Worm (Caenorhabditis elegans): ENCODE results near the gene let-756.

let-756 gene

DNA sequence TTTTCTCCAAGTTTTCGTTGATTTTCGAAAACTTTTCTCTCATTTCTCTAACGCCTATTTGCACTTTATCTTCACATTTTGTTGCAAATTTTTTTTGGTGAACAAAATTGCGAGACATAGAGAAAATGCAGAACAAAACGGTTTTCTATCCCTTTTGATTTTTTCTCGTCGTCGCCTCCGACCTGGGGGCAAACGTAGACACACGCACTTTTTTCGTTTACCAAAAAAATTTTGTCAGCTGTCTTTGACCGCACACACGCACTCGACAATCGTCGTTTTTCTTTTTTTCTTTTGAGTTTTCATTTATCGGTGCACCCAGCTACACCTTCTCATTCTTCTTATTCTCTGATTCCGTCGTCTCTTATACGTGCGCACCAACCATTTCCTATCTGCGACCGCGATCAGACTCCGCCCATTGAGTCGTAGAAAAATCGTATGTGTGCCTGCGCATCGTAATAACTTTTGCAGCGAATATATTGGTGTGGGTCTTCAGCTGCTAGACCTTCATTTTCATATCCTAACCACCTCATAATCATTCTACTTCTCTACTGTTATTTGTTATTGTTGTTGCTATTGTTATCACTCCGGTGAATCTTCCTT is 44.5 kb upstream of the let-756 start (continued):
- TF ChIP-seq arid-1 (GFP tag; conservative IDR thresholded peaks at IDR 0.05) (no peak), mdt-29 (GFP tag; IDR thresholded peaks at IDR 0.05) (no peak), dve-1 (tag; optimal IDR thresholded peaks at IDR 0.05; ENCODE audit: insufficient read depth) (peak; percentile 20), tra-1 (GFP tag; IDR thresholded peaks at IDR 0.05) (peak; percentile 60; the same call in 1 of the 2 replicates), lin-1 (GFP tag; IDR thresholded peaks at IDR 0.05) (no peak), hlh-11 (tag; optimal IDR thresholded peaks at IDR 0.05) (peak; percentile 71), ceh-20 (GFP tag; IDR thresholded peaks at IDR 0.05) (0 out of 2 replicates have a peak, but pooled peaks have one; percentile 16), nhr-237 (tag; optimal IDR thresholded peaks at IDR 0.05) (no peak), ceh-32 (tag; optimal IDR thresholded peaks at IDR 0.05; ENCODE audit: poor library complexity) (no peak), lin-13 (GFP tag; optimal IDR thresholded peaks at IDR 0.05) (no peak), lin-15B (tag; optimal IDR thresholded peaks at IDR 0.05) (no peak), daf-12 (tag; optimal IDR thresholded peaks at IDR 0.05) (no peak), ama-1 (optimal IDR thresholded peaks at IDR 0.05) (no peak), hlh-30 (tag; optimal IDR thresholded peaks at IDR 0.05; ENCODE audit: insufficient read depth) (peak; percentile 69), nhr-111 (GFP tag; optimal IDR thresholded peaks at IDR 0.05) (no peak), ctbp-1 (GFP tag; IDR thresholded peaks at IDR 0.05) (0 out of 2 replicates have a peak, but pooled peaks have one; percentile 10), dpl-1 (GFP tag; optimal IDR thresholded peaks at IDR 0.05) (no peak)

- TF ChIP-seq daf-19 (GFP tag; conservative IDR thresholded peaks at IDR 0.05), result no peak
- TF ChIP-seq lsy-2 (tag; optimal IDR thresholded peaks at IDR 0.05), result peak in 1 of 2 experiments; percentile 13
- TF ChIP-seq nhr-28 (tag; optimal IDR thresholded peaks at IDR 0.05), result peak; percentile 54
- TF ChIP-seq hlh-11 (tag; optimal IDR thresholded peaks at IDR 0.05), result peak; percentile 16
- peak; percentile 15 for TF ChIP-seq nhr-11 (tag; optimal IDR thresholded peaks at IDR 0.05)
- TF ChIP-seq unc-130 (GFP tag; optimal IDR thresholded peaks at IDR 0.05), result no peak
- no peak for TF ChIP-seq daf-12 (tag; optimal IDR thresholded peaks at IDR 0.05)
- TF ChIP-seq unc-62 (GFP tag; optimal IDR thresholded peaks at IDR 0.05 in 1 of 2), result peak in 1 of 2 experiments; percentile 99
- TF ChIP-seq unc-62 (tag; optimal IDR thresholded peaks at IDR 0.05), result no peak
- no peak for TF ChIP-seq lin-39 (tag; optimal IDR thresholded peaks at IDR 0.05)
- TF ChIP-seq mdl-1 (tag; optimal IDR thresholded peaks at IDR 0.05), result peak in 1 of 2 experiments; percentile 18
- TF ChIP-seq fos-1 (tag; optimal IDR thresholded peaks at IDR 0.05), result no peak
- no peak for TF ChIP-seq dmd-6 (GFP tag; IDR thresholded peaks at IDR 0.05)
- peak; percentile 33; the same call in 1 of the 2 replicates for TF ChIP-seq lin-38 (GFP tag; IDR thresholded peaks at IDR 0.05)
Observed at ce11 chrIII:6364395-6364794, 42.5 kb upstream of the let-756 start.

DNA sequence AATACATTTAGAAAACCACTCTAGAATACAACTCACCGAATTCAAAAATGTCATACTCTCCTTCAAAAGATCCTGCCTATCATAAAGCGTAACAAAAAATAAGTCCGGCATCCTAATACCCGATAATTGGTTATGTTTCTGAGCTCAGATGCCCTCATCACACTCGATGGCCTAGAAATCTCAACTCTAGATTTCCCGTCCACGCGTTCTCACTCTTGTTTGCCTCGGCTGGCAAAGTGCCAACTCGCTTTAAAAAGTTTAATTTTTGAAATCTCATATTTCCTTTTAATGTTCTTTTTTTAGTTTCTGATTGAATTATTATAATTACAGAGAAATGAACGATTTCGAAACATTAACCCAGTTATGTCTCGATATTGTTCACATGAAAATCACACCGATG is 39.2 kb upstream of the let-756 start, which contains the start of the genes C56G2.15 and thoc-2:
C56G2.15 (minus strand) TSS at position 188 of the 400 bp plus-strand sequence.
thoc-2 (plus strand) TSS at position 331 of the 400 bp plus-strand sequence.
- TF ChIP-seq dpl-1 (GFP tag; optimal IDR thresholded peaks at IDR 0.05) (no peak), hif-1 (tag; optimal IDR thresholded peaks at IDR 0.05) (peak in 1 of 2 experiments; percentile 7), mes-2 (tag; optimal IDR thresholded peaks at IDR 0.05; ENCODE audit: poor library complexity, severe bottlenecking) (peak; percentile 75), duxl-1 (tag; optimal IDR thresholded peaks at IDR 0.05; ENCODE audit: poor library complexity) (no peak), lsy-2 (tag; optimal IDR thresholded peaks at IDR 0.05) (peak in 1 of 2 experiments; percentile 68), mep-1 (tag; optimal IDR thresholded peaks at IDR 0.05) (peak; percentile 33), daf-16 (GFP tag; optimal IDR thresholded peaks at IDR 0.05) (no peak), daf-16 (tag; optimal IDR thresholded peaks at IDR 0.05) (peak; percentile 8)

DNA sequence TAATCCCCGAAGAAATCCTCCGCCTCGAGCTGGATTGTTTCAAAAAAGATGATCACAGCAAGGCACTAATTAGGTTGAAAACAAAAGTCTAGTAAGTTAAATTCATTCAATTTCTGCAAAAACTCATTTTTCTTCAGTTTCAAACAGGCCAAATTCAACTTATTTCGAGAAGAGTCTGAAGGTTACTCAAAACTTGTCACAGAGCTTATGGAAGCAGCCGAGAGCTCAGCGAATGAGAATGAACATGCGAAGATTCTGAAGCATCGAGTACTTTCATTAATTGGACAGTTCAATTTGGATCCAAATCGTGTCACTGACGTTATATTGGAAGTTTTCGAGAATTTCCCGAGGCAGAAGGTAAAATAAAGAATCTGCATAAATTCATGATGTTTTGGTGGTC is 38.4 kb upstream of the let-756 start:
- TF ChIP-seq unc-62 (GFP tag; optimal IDR thresholded peaks at IDR 0.05 in 1 of 2), result peak in 1 of 2 experiments; percentile 97
- no peak for TF ChIP-seq unc-62 (tag; optimal IDR thresholded peaks at IDR 0.05)
- no peak for TF ChIP-seq ama-1 (optimal IDR thresholded peaks at IDR 0.05)
